Worm (Caenorhabditis elegans) whole organism, L4 larva: ENCODE data around the gene col-71.

Experiments used
- F44E2.7 ChIP-seq: fragments of 200-800 bp; sonication (Bioruptor generic); IDR thresholded peaks from 2 replicates; pipeline ENCODE4 v2.1.2; 2022; ENCODE audit warnings: missing genetic modification characterization, missing compliant biosample characterization
- lin-15B ChIP-seq: fragments of 150-350 bp; sonication (generic microtip); optimal IDR thresholded peaks from 3 replicates; lab custom pipeline; 2014; ENCODE audit warnings: missing biosample characterization, missing genetic modification characterization
- nhr-237 ChIP-seq: sonication (generic microtip); optimal IDR thresholded peaks from 2 replicates; lab custom pipeline; 2017; ENCODE audit warnings: missing biosample characterization, missing genetic modification characterization

DNA sequence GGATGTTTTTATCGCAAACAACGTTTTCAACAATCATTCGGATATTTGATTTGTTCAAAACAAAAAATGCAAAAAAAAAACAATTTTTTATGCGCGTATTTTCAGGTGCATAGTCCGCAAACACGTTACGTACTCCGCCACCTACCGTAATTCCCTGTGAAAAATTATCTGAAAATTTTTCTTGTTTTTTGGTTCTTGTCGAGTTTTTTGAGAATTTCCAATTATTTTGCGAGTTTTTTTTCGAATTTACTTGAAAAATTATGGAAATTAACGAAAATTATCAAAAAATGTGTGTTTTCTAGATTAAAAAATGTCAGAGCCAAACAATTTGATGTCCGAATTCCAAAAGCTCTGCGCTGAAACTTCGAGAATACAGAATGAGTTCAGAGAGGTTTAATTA lies 49.9 kb downstream of the col-71 start, which contains the start of gene C16C8.12:
- TF ChIP-seq lin-15B (no peak), F44E2.7 (GFP tag; lab: Robert Waterston, UW) (no peak), nhr-237 (tag; lab: Kevin White, UChicago) (no peak)
